Fruit fly (Drosophila melanogaster) whole organism, adult: Measurements from ENCODE around the gene Lkb1.
A peak's percentile ranks its signal among the peaks of the same experiment; 100 is the strongest.

ENCODE experiments used
- CG11617 ChIP-seq: fragments of 200-800 bp; sonication (Bioruptor generic); optimal IDR thresholded peaks from 2 replicates; lab custom pipeline; 2017; ENCODE audit warnings: mild to moderate bottlenecking, missing biosample characterization, missing genetic modification reagents, missing genetic modification characterization
- CG12768 ChIP-seq: fragments of 200-800 bp; sonication (Bioruptor generic); optimal IDR thresholded peaks from 2 replicates; lab custom pipeline; 2017; ENCODE audit warnings: missing biosample characterization, missing genetic modification characterization, mild to moderate bottlenecking, moderate library complexity, missing genetic modification reagents
- CG14711 ChIP-seq: fragments of 200-800 bp; sonication (Bioruptor generic); optimal IDR thresholded peaks from 2 replicates; lab custom pipeline; 2018; ENCODE audit warnings: missing biosample characterization, mild to moderate bottlenecking, missing genetic modification characterization, moderate library complexity
- CG1620 ChIP-seq: fragments of 200-800 bp; sonication (Bioruptor generic); optimal IDR thresholded peaks from 2 replicates; lab custom pipeline; 2016; ENCODE audit warnings: missing biosample characterization, missing genetic modification characterization
- CG33017 ChIP-seq: fragments of 200-800 bp; sonication (Bioruptor generic); optimal IDR thresholded peaks from 2 replicates; lab custom pipeline; 2018; ENCODE audit warnings: missing biosample characterization, mild to moderate bottlenecking, missing genetic modification characterization, moderate library complexity
- CG5204 ChIP-seq: fragments of 200-800 bp; sonication (Bioruptor generic); optimal IDR thresholded peaks from 2 replicates; lab custom pipeline; 2016; ENCODE audit warnings: missing biosample characterization, missing genetic modification characterization
- CG7045 ChIP-seq: fragments of 200-800 bp; sonication (Bioruptor generic); optimal IDR thresholded peaks from 2 replicates; lab custom pipeline; 2017; ENCODE audit warnings: missing biosample characterization, mild to moderate bottlenecking, missing genetic modification characterization
- CG7101 ChIP-seq: fragments of 200-800 bp; sonication (Bioruptor generic); optimal IDR thresholded peaks from 2 replicates; lab custom pipeline; 2018; ENCODE audit warnings: missing biosample characterization, mild to moderate bottlenecking, missing genetic modification characterization, moderate library complexity
- Clk ChIP-seq: fragments of 200-800 bp; sonication (Bioruptor generic); optimal IDR thresholded peaks from 2 replicates; lab custom pipeline; 2017; ENCODE audit warnings: missing biosample characterization, missing genetic modification characterization
- Crg-1 ChIP-seq: fragments of 200-800 bp; sonication (Bioruptor generic); optimal IDR thresholded peaks from 2 replicates; lab custom pipeline; 2016; ENCODE audit warnings: missing biosample characterization, missing genetic modification characterization
- Hr96 ChIP-seq: fragments of 200-800 bp; sonication (Bioruptor generic); optimal IDR thresholded peaks from 2 replicates; lab custom pipeline; 2016; ENCODE audit warnings: missing biosample characterization, missing genetic modification characterization
- Mnt ChIP-seq: fragments of 200-800 bp; sonication (Bioruptor generic); optimal IDR thresholded peaks from 2 replicates; lab custom pipeline; 2016; ENCODE audit warnings: missing biosample characterization, mild to moderate bottlenecking, missing genetic modification characterization
- bab1 ChIP-seq: fragments of 200-800 bp; sonication (Bioruptor generic); optimal IDR thresholded peaks from 3 replicates; lab custom pipeline; 2019; ENCODE audit warnings: missing biosample characterization, mild to moderate bottlenecking, missing genetic modification characterization, moderate library complexity
- cic ChIP-seq: fragments of 200-800 bp; sonication (Bioruptor generic); optimal IDR thresholded peaks from 2 replicates; lab custom pipeline; 2017; ENCODE audit warnings: missing biosample characterization, mild to moderate bottlenecking, missing genetic modification characterization, moderate library complexity
- cnc ChIP-seq, 2 experiments: fragments of >200 bp; optimal IDR thresholded peaks; 2 replicates each; lab custom pipeline; 2017
- kay ChIP-seq: fragments of 200-800 bp; sonication (Bioruptor generic); peaks from one replicate; lab custom pipeline; 2016; ENCODE audit warnings: missing biosample characterization, missing genetic modification characterization, borderline replicate concordance
- ovo ChIP-seq: fragments of 200-800 bp; sonication (Bioruptor generic); optimal IDR thresholded peaks from 2 replicates; lab custom pipeline; 2016; ENCODE audit warnings: missing biosample characterization, missing genetic modification characterization
- pad ChIP-seq: fragments of 200-800 bp; sonication (Bioruptor generic); optimal IDR thresholded peaks from 3 replicates; lab custom pipeline; 2017; ENCODE audit warnings: missing biosample characterization, missing genetic modification characterization, mild to moderate bottlenecking, moderate library complexity, missing genetic modification reagents
- tj ChIP-seq: fragments of 200-800 bp; sonication (Bioruptor generic); optimal IDR thresholded peaks from 3 replicates; lab custom pipeline; 2017; ENCODE audit warnings: missing biosample characterization, mild to moderate bottlenecking, missing genetic modification characterization, moderate library complexity
- toe ChIP-seq: fragments of 200-800 bp; sonication (Bioruptor generic); optimal IDR thresholded peaks from 2 replicates; lab custom pipeline; 2016; ENCODE audit warnings: missing biosample characterization, missing genetic modification characterization

Gene Lkb1

dm6 chr3R:13660924-13661659 lies 15.3 kb upstream of the Lkb1 start, which contains the start of gene B52:
Gene B52, plus strand, starts transcription at chr3R:13661311.
- TF ChIP-seq CG1620 (peak; percentile 73), pad (peak; percentile 54), CG11617 (GFP tag; lab: Kevin White, UChicago) (peak; percentile 86), bab1 (GFP tag; lab: Kevin White, UChicago) (peak; percentile 81), CG7101 (tag; lab: Kevin White, UChicago) (peak; percentile 82), CG12768 (GFP tag; lab: Kevin White, UChicago) (peak; percentile 70), CG5204 (GFP tag; lab: Kevin White, UChicago) (peak; percentile 72), CG14711 (tag; lab: Kevin White, UChicago) (peak; percentile 51), Hr96 (GFP tag; lab: Kevin White, UChicago) (peak; percentile 83), kay (no peak), cnc (optimal IDR thresholded peaks at IDR 0.05; lab: Kevin White, UChicago) (no peak), Mnt (GFP tag; lab: Kevin White, UChicago) (peak; percentile 72), toe (GFP tag; lab: Kevin White, UChicago) (peak; percentile 44), CG7045 (GFP tag; lab: Kevin White, UChicago) (peak; percentile 67), CG33017 (tag; lab: Kevin White, UChicago) (peak; percentile 69), Clk (peak; percentile 46), ovo (GFP tag; lab: Kevin White, UChicago) (peak; percentile 64), Crg-1 (GFP tag; lab: Kevin White, UChicago) (peak; percentile 81), cic (GFP tag; lab: Kevin White, UChicago) (peak; percentile 33), tj (GFP tag; lab: Kevin White, UChicago) (peak; percentile 61)

- TF ChIP-seq CG7045 (GFP tag; lab: Kevin White, UChicago) (no peak), tj (GFP tag; lab: Kevin White, UChicago) (no peak), kay (no peak), bab1 (GFP tag; lab: Kevin White, UChicago) (no peak), CG14711 (tag; lab: Kevin White, UChicago) (no peak), toe (GFP tag; lab: Kevin White, UChicago) (no peak), ovo (GFP tag; lab: Kevin White, UChicago) (no peak), CG12768 (GFP tag; lab: Kevin White, UChicago) (peak; percentile 6)
These were observed 14.2 kb upstream of the Lkb1 start for dm6 chr3R:13662149-13662548.

DNA sequence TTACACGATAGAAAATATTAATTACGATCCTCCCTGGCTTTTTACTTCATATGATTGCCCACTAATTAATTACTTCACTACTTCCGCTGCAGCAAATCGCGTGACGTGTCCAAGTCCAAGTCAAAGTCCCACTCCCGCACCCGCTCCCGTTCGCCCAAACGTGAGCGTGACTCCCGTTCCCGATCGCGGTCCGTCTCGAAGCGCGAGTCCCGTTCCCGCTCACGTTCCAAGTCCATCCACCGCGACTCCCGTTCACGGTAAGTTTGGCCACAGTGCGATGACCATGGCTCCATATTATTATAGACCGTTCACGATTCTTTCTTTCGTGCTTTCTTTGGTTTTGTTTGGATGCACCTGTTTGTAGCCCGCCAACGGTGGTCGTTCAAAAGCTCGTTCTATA lies 10.4 kb upstream of the Lkb1 start:
- TF ChIP-seq Mnt (GFP tag; lab: Kevin White, UChicago) = no peak
- no peak for TF ChIP-seq tj (GFP tag; lab: Kevin White, UChicago)
- TF ChIP-seq pad = no peak
- peak; percentile 30 for TF ChIP-seq kay
- no peak for TF ChIP-seq CG7045 (GFP tag; lab: Kevin White, UChicago)
- TF ChIP-seq bab1 (GFP tag; lab: Kevin White, UChicago) = no peak
- TF ChIP-seq ovo (GFP tag; lab: Kevin White, UChicago) = no peak
- TF ChIP-seq Clk = no peak
- peak; percentile 81 for TF ChIP-seq CG12768 (GFP tag; lab: Kevin White, UChicago)
- TF ChIP-seq CG14711 (tag; lab: Kevin White, UChicago) = no peak
- no peak for TF ChIP-seq toe (GFP tag; lab: Kevin White, UChicago)
- TF ChIP-seq Hr96 (GFP tag; lab: Kevin White, UChicago) = no peak

- TF ChIP-seq cnc (optimal IDR thresholded peaks at IDR 0.05; lab: Kevin White, UChicago) (no peak), Hr96 (GFP tag; lab: Kevin White, UChicago) (no peak), Clk (no peak), pad (no peak), CG33017 (tag; lab: Kevin White, UChicago) (no peak), CG11617 (GFP tag; lab: Kevin White, UChicago) (no peak), cic (GFP tag; lab: Kevin White, UChicago) (no peak), CG7045 (GFP tag; lab: Kevin White, UChicago) (no peak), CG7101 (tag; lab: Kevin White, UChicago) (no peak), CG5204 (GFP tag; lab: Kevin White, UChicago) (no peak), CG1620 (no peak), kay (no peak), tj (GFP tag; lab: Kevin White, UChicago) (no peak), toe (GFP tag; lab: Kevin White, UChicago) (no peak), bab1 (GFP tag; lab: Kevin White, UChicago) (no peak), Crg-1 (GFP tag; lab: Kevin White, UChicago) (no peak), ovo (GFP tag; lab: Kevin White, UChicago) (no peak)
These were observed 3.5 kb upstream of the Lkb1 start for dm6 chr3R:13672898-13673297.

dm6 chr3R:13674492-13675033 lies 1.8 kb upstream of the Lkb1 start, which contains the start of gene Task6:
Gene Task6, minus strand, starts transcription at chr3R:13674542.
- TF ChIP-seq cnc (optimal IDR thresholded peaks at IDR 0.05; lab: Kevin White, UChicago) = no peak
- TF ChIP-seq CG33017 (tag; lab: Kevin White, UChicago) = no peak
- no peak for TF ChIP-seq CG11617 (GFP tag; lab: Kevin White, UChicago)
- no peak for TF ChIP-seq Crg-1 (GFP tag; lab: Kevin White, UChicago)
- no peak for TF ChIP-seq bab1 (GFP tag; lab: Kevin White, UChicago)
- no peak for TF ChIP-seq CG7101 (tag; lab: Kevin White, UChicago)
- TF ChIP-seq toe (GFP tag; lab: Kevin White, UChicago) = no peak
- no peak for TF ChIP-seq tj (GFP tag; lab: Kevin White, UChicago)
- no peak for TF ChIP-seq Hr96 (GFP tag; lab: Kevin White, UChicago)
- no peak for TF ChIP-seq Mnt (GFP tag; lab: Kevin White, UChicago)
- no peak for TF ChIP-seq CG1620
- no peak for TF ChIP-seq Clk
- TF ChIP-seq CG5204 (GFP tag; lab: Kevin White, UChicago) = no peak
- no peak for TF ChIP-seq pad
- TF ChIP-seq ovo (GFP tag; lab: Kevin White, UChicago) = no peak
- no peak for TF ChIP-seq CG14711 (tag; lab: Kevin White, UChicago)
- no peak for TF ChIP-seq CG12768 (GFP tag; lab: Kevin White, UChicago)
- TF ChIP-seq CG7045 (GFP tag; lab: Kevin White, UChicago) = no peak
